Fruit fly (Drosophila melanogaster): ENCODE data around the gene CG9503.

DNA sequence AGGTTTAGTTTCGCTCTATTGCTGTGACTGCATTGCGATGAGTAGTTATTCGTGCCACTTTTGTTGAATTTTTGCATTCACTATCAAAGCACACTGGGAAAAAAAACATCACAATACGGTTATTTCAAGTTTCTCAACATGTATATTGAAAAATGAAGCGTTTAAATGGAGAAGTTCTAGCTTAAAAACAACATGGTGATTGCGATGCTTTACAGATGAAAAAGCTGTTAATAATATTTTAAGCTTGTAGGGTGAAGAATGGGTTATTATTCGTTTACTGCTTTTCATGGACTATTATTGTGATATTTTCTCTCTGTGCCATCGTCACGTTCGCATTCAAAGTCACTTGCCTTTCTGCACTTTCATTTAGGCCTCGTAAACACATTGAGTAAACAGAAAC, 27.0 kb downstream of the CG9503 start:
- TF ChIP-seq insv (optimal IDR thresholded peaks at IDR 0.05) (no peak), Sin3A (optimal IDR thresholded peaks at IDR 0.05) (no peak), h (optimal IDR thresholded peaks at IDR 0.05) (no peak), ttk (optimal IDR thresholded peaks at IDR 0.05) (no peak)

All from Kc167 (cell line).